Fruit fly (Drosophila melanogaster) whole organism, adult: ENCODE measurements around the gene olf413.

ENCODE experiments used
- CG11617 ChIP-seq: fragments of 200-800 bp; sonication (Bioruptor generic); optimal IDR thresholded peaks from 2 replicates; lab custom pipeline; 2017; ENCODE audit warnings: mild to moderate bottlenecking, missing biosample characterization, missing genetic modification reagents, missing genetic modification characterization
- CG14711 ChIP-seq: fragments of 200-800 bp; sonication (Bioruptor generic); optimal IDR thresholded peaks from 2 replicates; lab custom pipeline; 2018; ENCODE audit warnings: missing biosample characterization, mild to moderate bottlenecking, missing genetic modification characterization, moderate library complexity
- Crg-1 ChIP-seq: fragments of 200-800 bp; sonication (Bioruptor generic); optimal IDR thresholded peaks from 2 replicates; lab custom pipeline; 2016; ENCODE audit warnings: missing biosample characterization, missing genetic modification characterization
- Mnt ChIP-seq: fragments of 200-800 bp; sonication (Bioruptor generic); optimal IDR thresholded peaks from 2 replicates; lab custom pipeline; 2016; ENCODE audit warnings: missing biosample characterization, mild to moderate bottlenecking, missing genetic modification characterization
- kay ChIP-seq: fragments of 200-800 bp; sonication (Bioruptor generic); peaks from one replicate; lab custom pipeline; 2016; ENCODE audit warnings: missing biosample characterization, missing genetic modification characterization, borderline replicate concordance
- ovo ChIP-seq: fragments of 200-800 bp; sonication (Bioruptor generic); optimal IDR thresholded peaks from 2 replicates; lab custom pipeline; 2016; ENCODE audit warnings: missing biosample characterization, missing genetic modification characterization
- toe ChIP-seq: fragments of 200-800 bp; sonication (Bioruptor generic); optimal IDR thresholded peaks from 2 replicates; lab custom pipeline; 2016; ENCODE audit warnings: missing biosample characterization, missing genetic modification characterization

DNA sequence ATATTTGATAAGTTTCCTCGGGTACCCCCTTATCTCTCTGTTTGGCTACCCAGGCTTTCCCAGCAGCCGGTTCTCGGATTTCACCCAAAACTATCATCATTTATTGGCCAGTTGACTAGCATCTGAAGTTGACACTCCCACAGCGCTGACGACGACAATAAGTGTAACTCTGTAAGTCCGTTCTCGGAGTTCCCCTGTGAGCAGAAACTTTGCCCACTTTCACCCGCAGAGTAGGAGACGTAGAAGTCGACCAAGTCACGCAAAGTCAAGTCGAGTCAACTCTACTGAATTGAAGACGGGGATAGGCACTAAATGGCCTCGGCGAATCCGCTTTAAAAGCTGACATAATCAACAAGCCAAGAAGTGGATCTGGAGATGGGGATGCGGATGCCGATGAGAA is 51.5 kb downstream of the olf413 start:
- TF ChIP-seq Crg-1 (GFP tag; lab: Kevin White, UChicago) (no peak), ovo (GFP tag; lab: Kevin White, UChicago) (no peak), CG14711 (tag; lab: Kevin White, UChicago) (no peak), CG11617 (no peak), Mnt (GFP tag; lab: Kevin White, UChicago) (no peak), toe (GFP tag; lab: Kevin White, UChicago) (no peak), kay (GFP tag; lab: Kevin White, UChicago) (no peak)
